Worm (Caenorhabditis elegans): ENCODE data around the gene fbxb-105.

DNA sequence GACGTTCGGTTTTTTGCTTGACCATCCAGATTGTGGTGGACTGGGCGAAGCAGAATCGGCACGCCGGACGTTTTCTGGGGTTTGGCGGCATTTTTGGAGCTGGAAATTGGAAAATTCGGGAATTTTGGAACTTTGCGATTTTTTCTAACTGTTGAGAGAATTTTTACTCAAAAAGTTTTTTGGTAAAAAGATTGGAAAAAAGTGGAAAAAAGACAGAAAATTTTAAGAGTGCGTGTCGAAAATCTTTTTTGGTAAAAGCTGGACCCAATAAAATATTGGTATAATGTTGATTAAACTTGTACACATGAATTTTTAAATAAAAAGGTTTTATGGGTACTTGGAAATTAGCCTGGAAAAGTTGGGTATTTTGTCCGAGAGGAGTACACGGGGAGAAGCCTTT lies 28.4 kb downstream of the fbxb-105 start, which contains the start of gene T05A8.7:
- TF ChIP-seq ama-1 (optimal IDR thresholded peaks at IDR 0.05) (no peak), ama-1 (GFP tag; optimal IDR thresholded peaks at IDR 0.05) (no peak), ccch-3 (GFP tag; optimal IDR thresholded peaks at IDR 0.05) (no peak), ceh-58 (GFP tag; IDR thresholded peaks at IDR 0.05) (no peak), snpc-4 (GFP tag; optimal IDR thresholded peaks at IDR 0.05) (no peak), snpc-4 (tag; optimal IDR thresholded peaks at IDR 0.05) (no peak), unc-62 (GFP tag; optimal IDR thresholded peaks at IDR 0.05) (no peak), sea-2 (GFP tag; IDR thresholded peaks at IDR 0.05) (no peak), attf-5 (GFP tag; optimal IDR thresholded peaks at IDR 0.05) (no peak), cebp-2 (GFP tag; IDR thresholded peaks at IDR 0.05) (no peak), ztf-22 (GFP tag; optimal IDR thresholded peaks at IDR 0.05) (no peak), ztf-26 (tag; optimal IDR thresholded peaks at IDR 0.05) (no peak), hsf-1 (GFP tag; IDR thresholded peaks at IDR 0.05) (no peak), sptf-2 (GFP tag; optimal IDR thresholded peaks at IDR 0.05) (no peak)
